Fruit fly (Drosophila melanogaster): ENCODE measurements around the gene alpha-Est4.
A peak's percentile ranks its signal among the peaks of the same experiment; 100 is the strongest.

DNA sequence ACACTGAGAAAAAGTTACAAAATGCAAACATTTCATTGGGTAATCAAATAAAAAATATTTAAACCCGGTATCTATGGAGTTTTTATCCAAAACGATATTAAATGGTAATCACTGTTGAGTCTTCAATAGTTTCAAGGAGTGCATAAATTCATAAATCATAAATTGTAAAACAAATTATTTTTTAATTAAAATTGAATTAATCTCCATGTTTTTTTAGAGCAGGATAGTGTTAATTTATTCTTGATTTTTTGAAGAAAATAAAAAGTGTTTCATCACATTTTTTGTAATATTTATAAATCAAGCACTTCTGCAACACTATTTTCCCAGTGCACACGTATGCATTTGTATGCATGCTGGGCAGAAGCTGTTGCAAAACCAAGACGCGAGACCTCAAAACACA lies 47.5 kb downstream of the alpha-Est4 start:
- TF ChIP-seq vfl (GFP tag; optimal IDR thresholded peaks at IDR 0.05) (no peak), Sry-β (GFP tag; optimal IDR thresholded peaks at IDR 0.05) (no peak), CG14441 (GFP tag; IDR thresholded peaks at IDR 0.05) (peak; percentile 33; the same call in 1 of the 2 replicates), Blimp-1 (GFP tag; optimal IDR thresholded peaks at IDR 0.05) (no peak)

All from whole organism, embryonic.